Worm (Caenorhabditis elegans) whole organism, young adult: Measurements from ENCODE around the gene F57B7.2.

ENCODE experiments used
- C06A6.2 ChIP-seq: fragments of 200-800 bp; sonication (Bioruptor generic); conservative IDR thresholded peaks from 2 replicates; pipeline ENCODE4 v1.3.6; 2022; ENCODE audit warnings: missing genetic modification characterization, missing compliant biosample characterization
- F33H1.4 ChIP-seq: fragments of 200-800 bp; sonication (Bioruptor generic); IDR thresholded peaks from 2 replicates; pipeline ENCODE4 v1.3.6; 2022; ENCODE audit warnings: missing genetic modification reagents, missing genetic modification characterization, missing compliant biosample characterization
- F39B2.1 ChIP-seq: fragments of 200-800 bp; sonication (Bioruptor generic); IDR thresholded peaks from 2 replicates; pipeline ENCODE4 v1.3.6; 2022; ENCODE audit warnings: missing genetic modification reagents, missing genetic modification characterization, missing compliant biosample characterization
- K12H6.12 ChIP-seq: fragments of 200-800 bp; sonication (Bioruptor generic); optimal IDR thresholded peaks from 2 replicates; lab custom pipeline; 2018; ENCODE audit warnings: mild to moderate bottlenecking, missing genetic modification characterization, missing compliant biosample characterization
- T07F8.4 ChIP-seq: sonication (generic microtip); optimal IDR thresholded peaks from 2 replicates; lab custom pipeline; 2016; ENCODE audit warnings: mild to moderate bottlenecking, missing genetic modification characterization, moderate library complexity, missing compliant biosample characterization
- T26A5.8 ChIP-seq: sonication (generic microtip); optimal IDR thresholded peaks from 2 replicates; lab custom pipeline; 2016; ENCODE audit warnings: missing genetic modification characterization, missing compliant biosample characterization
- atf-7 ChIP-seq: sonication (generic microtip); optimal IDR thresholded peaks from 2 replicates; lab custom pipeline; 2017; ENCODE audit warnings: mild to moderate bottlenecking, missing genetic modification characterization, missing compliant biosample characterization
- athp-1 ChIP-seq: sonication (generic microtip); optimal IDR thresholded peaks from 2 replicates; lab custom pipeline; 2017; ENCODE audit warnings: mild to moderate bottlenecking, missing genetic modification characterization, missing compliant biosample characterization
- attf-6 ChIP-seq: fragments of 200-800 bp; sonication (Bioruptor generic); IDR thresholded peaks from 2 replicates; pipeline ENCODE4 v1.3.6; 2022; ENCODE audit warnings: missing genetic modification reagents, missing genetic modification characterization, missing compliant biosample characterization
- ceh-100 ChIP-seq: fragments of 200-800 bp; sonication (Bioruptor generic); IDR thresholded peaks from 2 replicates; pipeline ENCODE4 v1.3.6; 2022; ENCODE audit warnings: missing genetic modification reagents, missing genetic modification characterization, missing compliant biosample characterization
- ceh-91 ChIP-seq: fragments of 200-800 bp; sonication (Bioruptor generic); IDR thresholded peaks from 2 replicates; pipeline ENCODE4 v1.3.6; 2022; ENCODE audit warnings: missing genetic modification reagents, missing genetic modification characterization, missing compliant biosample characterization
- chd-7 ChIP-seq: sonication (generic microtip); optimal IDR thresholded peaks from 2 replicates; lab custom pipeline; 2016; ENCODE audit warnings: mild to moderate bottlenecking, missing genetic modification characterization, moderate library complexity, missing compliant biosample characterization
- dox-1 ChIP-seq: fragments of 200-800 bp; sonication (Bioruptor generic); IDR thresholded peaks from 2 replicates; pipeline ENCODE4 v1.3.6; 2022; ENCODE audit warnings: missing genetic modification reagents, missing genetic modification characterization, missing compliant biosample characterization
- dpff-1 ChIP-seq: sonication (generic microtip); optimal IDR thresholded peaks from 2 replicates; lab custom pipeline; 2017; ENCODE audit warnings: mild to moderate bottlenecking, missing genetic modification characterization, missing compliant biosample characterization
- egrh-3 ChIP-seq: fragments of 200-800 bp; sonication (Bioruptor generic); IDR thresholded peaks from 2 replicates; pipeline ENCODE4 v1.3.6; 2022; ENCODE audit warnings: missing genetic modification reagents, missing genetic modification characterization, missing compliant biosample characterization
- fkh-3 ChIP-seq: sonication (generic microtip); optimal IDR thresholded peaks from 2 replicates; lab custom pipeline; 2016; ENCODE audit warnings: mild to moderate bottlenecking, missing genetic modification characterization, missing compliant biosample characterization
- hlh-26 ChIP-seq: fragments of 200-800 bp; sonication (Bioruptor generic); conservative IDR thresholded peaks from 2 replicates; pipeline ENCODE4 v1.3.6; 2022; ENCODE audit warnings: missing genetic modification reagents, missing genetic modification characterization, missing compliant biosample characterization
- hmg-20 ChIP-seq: fragments of 200-800 bp; sonication (Bioruptor generic); IDR thresholded peaks from 2 replicates; pipeline ENCODE4 v1.3.6; 2022; ENCODE audit warnings: missing genetic modification reagents, missing genetic modification characterization, missing compliant biosample characterization
- hsf-1 ChIP-seq: fragments of 200-800 bp; sonication (Bioruptor generic); IDR thresholded peaks from 2 replicates; pipeline ENCODE4 v1.3.6; 2022; ENCODE audit warnings: missing genetic modification reagents, missing genetic modification characterization, missing compliant biosample characterization
- lin-26 ChIP-seq: fragments of 200-800 bp; sonication (Bioruptor generic); IDR thresholded peaks from 2 replicates; pipeline ENCODE4 v1.3.6; 2022; ENCODE audit warnings: missing genetic modification reagents, missing genetic modification characterization, missing compliant biosample characterization
- lin-35 ChIP-seq, 3 experiments: fragments of 150-350 bp in 2 of 3; sonication (generic microtip) in 1 of 3; optimal IDR thresholded peaks; 2 replicates each; lab custom pipeline; 2014 to 2018; ENCODE audit warnings: missing biosample characterization in 3 of 3, missing genetic modification characterization in 3 of 3, missing genetic modification reagents in 3 of 3
- lin-54 ChIP-seq: fragments of 200-800 bp; sonication (Bioruptor generic); optimal IDR thresholded peaks from 2 replicates; lab custom pipeline; 2018; ENCODE audit warnings: mild to moderate bottlenecking, missing genetic modification characterization, missing compliant biosample characterization
- madf-8 ChIP-seq: fragments of 200-800 bp; sonication (Bioruptor generic); conservative IDR thresholded peaks from 2 replicates; pipeline ENCODE4 v1.3.6; 2022; ENCODE audit warnings: missing genetic modification reagents, missing genetic modification characterization, missing compliant biosample characterization
- mes-4 ChIP-seq: sonication (generic microtip); optimal IDR thresholded peaks from 2 replicates; lab custom pipeline; 2016; ENCODE audit warnings: missing genotype, missing genetic modification characterization, missing compliant biosample characterization
- mxl-1 ChIP-seq: sonication (generic microtip); optimal IDR thresholded peaks from 2 replicates; lab custom pipeline; 2016; ENCODE audit warnings: missing genetic modification characterization, missing compliant biosample characterization
- nhr-179 ChIP-seq: sonication (generic microtip); optimal IDR thresholded peaks from 2 replicates; lab custom pipeline; 2016; ENCODE audit warnings: mild to moderate bottlenecking, missing genetic modification characterization, missing compliant biosample characterization
- nhr-80 ChIP-seq: sonication (generic microtip); optimal IDR thresholded peaks from 2 replicates; lab custom pipeline; 2016; ENCODE audit warnings: missing genetic modification characterization, missing compliant biosample characterization
- rpc-1 ChIP-seq, 2 experiments: fragments of 150-350 bp in 1 of 2; sonication (generic microtip) in 1 of 2; optimal IDR thresholded peaks; 2 replicates each; lab custom pipeline; 2014 to 2018; ENCODE audit warnings: missing biosample characterization in 1 of 2, missing genetic modification characterization in 1 of 2, missing genetic modification reagents in 1 of 2, missing genotype in 1 of 2
- sdz-38 ChIP-seq: sonication (generic microtip); optimal IDR thresholded peaks from 2 replicates; lab custom pipeline; 2016; ENCODE audit warnings: missing genotype, missing genetic modification characterization, missing compliant biosample characterization
- sea-2 ChIP-seq: fragments of 200-800 bp; sonication (Bioruptor generic); IDR thresholded peaks from 2 replicates; pipeline ENCODE4 v1.3.6; 2022; ENCODE audit warnings: missing genetic modification characterization, missing compliant biosample characterization
- snpc-1.1 ChIP-seq: sonication (generic microtip); optimal IDR thresholded peaks from 2 replicates; lab custom pipeline; 2017; ENCODE audit warnings: missing genetic modification characterization, mild to moderate bottlenecking, missing compliant biosample characterization, antibody characterized with exemption, moderate library complexity, missing genotype, missing genetic modification reagents; ENCODE audit not compliant: insufficient read depth
- snpc-4 ChIP-seq, 5 experiments: fragments of 150-350 bp in 1 of 5; sonication (generic microtip) in 4 of 5; optimal IDR thresholded peaks; 2 replicates each; lab custom pipeline; 2014 to 2018; ENCODE audit warnings: missing genetic modification characterization in 5 of 5, missing biosample characterization in 3 of 5, antibody characterized with exemption in 2 of 5, mild to moderate bottlenecking in 2 of 5, missing compliant biosample characterization in 2 of 5, missing genotype in 2 of 5, moderate library complexity in 2 of 5, missing genetic modification reagents in 1 of 5
- unc-62 ChIP-seq: fragments of 150-350 bp; optimal IDR thresholded peaks from 2 replicates; lab custom pipeline; 2014; ENCODE audit warnings: missing biosample characterization, missing genetic modification reagents, missing genetic modification characterization
- zfh-2 ChIP-seq: fragments of 200-800 bp; sonication (Bioruptor generic); conservative IDR thresholded peaks from 2 replicates; pipeline ENCODE4 v1.3.6; 2022; ENCODE audit warnings: missing genetic modification reagents, missing genetic modification characterization, missing compliant biosample characterization
- ztf-26 ChIP-seq: sonication (generic microtip); optimal IDR thresholded peaks from 2 replicates; lab custom pipeline; 2017; ENCODE audit warnings: missing genetic modification characterization, missing compliant biosample characterization
- ztf-28 ChIP-seq: fragments of 200-800 bp; sonication (Bioruptor generic); IDR thresholded peaks from 2 replicates; pipeline ENCODE4 v1.3.6; 2022; ENCODE audit warnings: missing genetic modification reagents, missing genetic modification characterization, missing compliant biosample characterization
- ztf-3 ChIP-seq: fragments of 200-800 bp; sonication (Bioruptor generic); optimal IDR thresholded peaks from 2 replicates; lab custom pipeline; 2018; ENCODE audit warnings: mild to moderate bottlenecking, missing genetic modification characterization, missing compliant biosample characterization
- ztf-6 ChIP-seq: fragments of 200-800 bp; sonication (Bioruptor generic); IDR thresholded peaks from 2 replicates; pipeline ENCODE4 v1.3.6; 2022; ENCODE audit warnings: missing genetic modification reagents, missing genetic modification characterization, missing compliant biosample characterization

F57B7.2 gene

DNA sequence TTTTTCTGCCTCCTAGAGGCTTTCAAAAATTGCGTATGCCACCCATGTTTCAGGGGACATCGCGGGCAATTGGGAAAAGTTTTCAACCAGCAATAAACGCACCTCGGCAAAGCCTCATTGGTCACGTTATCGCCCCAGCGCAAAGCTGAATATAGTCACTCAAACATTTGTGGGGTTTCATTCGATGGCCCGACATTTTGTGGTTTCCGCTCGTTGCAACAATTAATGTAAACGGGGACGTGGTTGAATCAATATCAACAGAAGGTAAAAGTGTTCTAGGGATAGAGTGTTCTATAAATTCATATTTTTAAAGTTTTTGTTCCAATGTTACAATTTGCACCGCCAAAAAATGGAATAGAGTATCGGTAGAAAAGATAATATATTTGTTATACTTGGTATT, 44.9 kb upstream of the F57B7.2 start:
- no peak for TF ChIP-seq snpc-4 (GFP tag; optimal IDR thresholded peaks at IDR 0.05; lab: Kevin White, UChicago)
- TF ChIP-seq snpc-4 (tag; optimal IDR thresholded peaks at IDR 0.05; lab: Kevin White, UChicago) = peak in 3 of 4 experiments; percentile 2 to 83 (median 70)
- TF ChIP-seq dpff-1 (tag; lab: Kevin White, UChicago) = no peak
- TF ChIP-seq ztf-3 = no peak
- TF ChIP-seq ceh-91 = no peak
- peak; percentile 66 for TF ChIP-seq snpc-1.1 (tag; lab: Kevin White, UChicago)
- no peak for TF ChIP-seq sea-2 (GFP tag; lab: Robert Waterston, UW)

DNA sequence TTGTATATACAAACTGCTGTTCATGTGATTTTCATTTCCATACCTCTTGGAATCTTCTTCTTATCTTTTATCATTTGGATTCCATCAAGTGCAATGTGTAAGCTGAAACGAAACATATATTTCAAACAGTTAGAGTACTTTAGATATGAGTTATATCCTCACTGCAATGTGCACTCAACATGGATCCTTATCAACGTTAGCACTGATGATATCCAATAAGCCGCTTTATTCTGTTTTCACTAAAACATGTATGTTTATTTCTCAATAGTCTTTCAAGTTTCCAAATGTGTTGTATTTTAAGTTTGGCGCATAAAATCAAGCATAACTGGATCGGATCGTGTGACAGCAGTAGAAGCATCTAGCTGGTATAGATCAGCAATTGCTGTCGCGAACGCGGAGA, 43.3 kb upstream of the F57B7.2 start, which contains the start of gene T11F9.10:
T11F9.10 (plus strand) TSS at position 301 of the 400 bp plus-strand sequence.
- TF ChIP-seq hlh-26 (GFP tag; lab: Robert Waterston, UW) (no peak), mes-4 (tag; lab: Kevin White, UChicago) (no peak), rpc-1 (optimal IDR thresholded peaks at IDR 0.05; lab: Kevin White, UChicago) (no peak), rpc-1 (tag; optimal IDR thresholded peaks at IDR 0.05; lab: Kevin White, UChicago) (no peak), T07F8.4 (tag; lab: Kevin White, UChicago) (no peak), dox-1 (GFP tag; lab: Robert Waterston, UW) (no peak)

DNA sequence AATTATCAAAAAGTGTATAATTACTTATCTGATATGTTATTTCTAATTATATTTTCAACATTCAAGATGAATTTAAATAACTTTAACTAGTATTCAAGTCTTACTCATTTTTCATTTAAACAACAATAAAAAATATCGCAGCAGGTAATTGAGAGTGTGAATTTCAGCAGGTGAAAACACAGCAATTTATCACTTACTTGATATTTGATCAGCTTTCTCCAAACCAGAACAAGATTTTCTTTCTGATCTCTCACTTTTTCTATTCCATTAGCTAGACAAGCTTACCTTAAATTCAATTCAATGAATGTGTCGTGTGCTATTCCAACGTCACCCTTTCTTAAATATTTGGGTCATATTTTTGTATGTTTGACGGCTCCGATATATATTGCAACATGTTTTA, 42.2 kb upstream of the F57B7.2 start, which contains the start of gene srh-1:
srh-1 (plus strand) TSS at position 301 of the 400 bp plus-strand sequence.
- TF ChIP-seq ztf-6 (no peak), ztf-28 (GFP tag; lab: Robert Waterston, UW) (no peak), ztf-26 (tag; lab: Kevin White, UChicago) (no peak), chd-7 (tag; lab: Kevin White, UChicago) (no peak), madf-8 (no peak), T26A5.8 (tag; lab: Kevin White, UChicago) (no peak), attf-6 (no peak), lin-54 (GFP tag; lab: Kevin White, UChicago) (no peak), F33H1.4 (no peak), F39B2.1 (GFP tag; lab: Robert Waterston, UW) (no peak), C06A6.2 (GFP tag; lab: Robert Waterston, UW) (no peak), nhr-80 (tag; lab: Kevin White, UChicago) (no peak), hsf-1 (GFP tag; lab: Robert Waterston, UW) (no peak), unc-62 (no peak), atf-7 (tag; lab: Kevin White, UChicago) (no peak), lin-35 (GFP tag; optimal IDR thresholded peaks at IDR 0.05; lab: Kevin White, UChicago) (no peak), mxl-1 (tag; lab: Kevin White, UChicago) (no peak)

DNA sequence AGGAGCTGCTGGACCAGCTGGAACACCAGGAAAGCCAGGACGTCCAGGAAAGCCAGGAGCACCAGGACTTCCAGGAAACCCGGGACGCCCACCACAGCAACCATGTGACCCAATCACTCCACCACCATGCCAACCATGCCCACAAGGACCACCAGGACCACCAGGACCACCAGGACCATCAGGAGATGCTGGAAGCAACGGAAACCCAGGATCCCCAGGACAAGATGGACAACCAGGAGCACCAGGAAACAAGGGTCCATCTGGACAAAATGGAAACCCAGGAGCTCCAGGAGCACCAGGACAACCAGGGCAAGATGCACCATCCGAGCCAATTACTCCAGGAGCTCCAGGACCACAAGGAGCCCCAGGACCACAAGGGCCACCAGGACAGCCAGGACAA, 41.0 kb upstream of the F57B7.2 start:
- TF ChIP-seq ceh-100 = no peak
- TF ChIP-seq fkh-3 (tag; lab: Kevin White, UChicago) = no peak
- TF ChIP-seq hmg-20 (GFP tag; lab: Robert Waterston, UW) = 0 out of 2 replicates have a peak, but pooled peaks have one; percentile 6
- TF ChIP-seq K12H6.12 (tag; lab: Kevin White, UChicago) = no peak
- TF ChIP-seq sdz-38 (tag; lab: Kevin White, UChicago) = no peak
- no peak for TF ChIP-seq lin-26 (GFP tag; lab: Robert Waterston, UW)
- peak; percentile 65 for TF ChIP-seq zfh-2 (GFP tag; lab: Robert Waterston, UW)
- no peak for TF ChIP-seq nhr-179 (tag; lab: Kevin White, UChicago)
- TF ChIP-seq egrh-3 = peak; percentile 62; the same call in 1 of the 2 replicates
- TF ChIP-seq athp-1 (tag; lab: Kevin White, UChicago) = no peak
